Fruit fly (Drosophila melanogaster): Measurements from ENCODE around the gene Drgx.

DNA sequence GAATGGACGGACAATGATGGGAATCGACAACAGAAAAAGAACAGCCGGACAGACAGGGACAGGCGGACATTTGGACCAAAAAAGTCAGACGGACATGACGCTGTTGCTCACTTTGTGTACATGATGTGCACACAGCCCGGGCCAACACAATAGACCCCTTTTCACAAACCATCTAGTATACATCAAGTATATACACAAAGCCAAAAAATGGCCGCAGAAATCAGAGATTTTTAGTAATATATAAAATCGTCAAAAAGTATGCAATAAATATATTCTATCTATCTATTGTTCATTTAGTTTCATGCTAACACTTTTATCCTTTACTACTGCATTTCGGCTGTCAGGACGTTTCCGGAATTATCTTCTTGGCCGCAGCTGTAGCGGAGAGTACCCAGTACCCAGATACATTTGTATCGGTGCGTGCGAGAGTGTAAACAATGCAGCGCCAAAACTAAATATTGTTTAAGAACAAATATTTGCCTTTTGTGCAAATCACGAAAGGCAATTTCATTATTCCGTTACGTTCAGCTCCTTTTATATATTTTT lies 56.9 kb downstream of the Drgx start:
- TF ChIP-seq CG33017 (tag; optimal IDR thresholded peaks at IDR 0.05): no peak
- no peak for TF ChIP-seq kay (GFP tag; ENCODE audit: borderline replicate concordance)
- no peak for TF ChIP-seq Hr96 (GFP tag; optimal IDR thresholded peaks at IDR 0.05)
- TF ChIP-seq CG12768 (GFP tag; optimal IDR thresholded peaks at IDR 0.05): no peak
- no peak for TF ChIP-seq toe (GFP tag; optimal IDR thresholded peaks at IDR 0.05)
- no peak for TF ChIP-seq tj (GFP tag; optimal IDR thresholded peaks at IDR 0.05)
- TF ChIP-seq Mnt (GFP tag; optimal IDR thresholded peaks at IDR 0.05): no peak
- TF ChIP-seq pad (GFP tag; optimal IDR thresholded peaks at IDR 0.05): no peak
- TF ChIP-seq CG14711 (tag; optimal IDR thresholded peaks at IDR 0.05): no peak
- TF ChIP-seq CG5204 (GFP tag; optimal IDR thresholded peaks at IDR 0.05): peak; percentile 5
- TF ChIP-seq Crg-1 (GFP tag; optimal IDR thresholded peaks at IDR 0.05): no peak
